Worm (Caenorhabditis elegans): ENCODE measurements around the gene cki-2.

Gene cki-2

ce11 chrII:7810162-7810868, 6.0 kb upstream of the cki-2 start (continued):
- TF ChIP-seq lin-29 (GFP tag; IDR thresholded peaks at IDR 0.05) (no peak), nhr-102 (tag; optimal IDR thresholded peaks at IDR 0.05) (no peak), madf-5 (GFP tag; IDR thresholded peaks at IDR 0.05) (no peak), nhr-6 (tag; optimal IDR thresholded peaks at IDR 0.05) (peak; percentile 70), spr-3 (GFP tag; optimal IDR thresholded peaks at IDR 0.05) (no peak), ceh-32 (tag; optimal IDR thresholded peaks at IDR 0.05; ENCODE audit: poor library complexity) (no peak), lin-39 (tag; optimal IDR thresholded peaks at IDR 0.05) (no peak), snpc-1.2 (GFP tag; IDR thresholded peaks at IDR 0.05) (no peak), snpc-4 (tag; optimal IDR thresholded peaks at IDR 0.05) (no peak), skn-1 (tag; optimal IDR thresholded peaks at IDR 0.05) (no peak), fos-1 (tag; optimal IDR thresholded peaks at IDR 0.05) (no peak), madf-9 (GFP tag; conservative IDR thresholded peaks at IDR 0.05) (no peak), zfp-2 (tag; optimal IDR thresholded peaks at IDR 0.05) (no peak), nhr-111 (GFP tag; optimal IDR thresholded peaks at IDR 0.05) (no peak), Y75B8A.6 (GFP tag; IDR thresholded peaks at IDR 0.05) (no peak), ZK546.5 (tag; optimal IDR thresholded peaks at IDR 0.05) (no peak), ceh-82 (tag; optimal IDR thresholded peaks at IDR 0.05) (no peak), zip-11 (GFP tag; IDR thresholded peaks at IDR 0.05) (no peak), dmd-8 (GFP tag; IDR thresholded peaks at IDR 0.05) (no peak), daf-8 (GFP tag; IDR thresholded peaks at IDR 0.05) (no peak), lin-38 (GFP tag; IDR thresholded peaks at IDR 0.05) (no peak), aha-1 (tag) (peak; percentile 8), ceh-20 (GFP tag; IDR thresholded peaks at IDR 0.05) (no peak), lsy-2 (tag; optimal IDR thresholded peaks at IDR 0.05) (peak in 1 of 2 experiments; percentile 45), hlh-30 (tag; optimal IDR thresholded peaks at IDR 0.05; ENCODE audit: insufficient read depth) (no peak), rbr-2 (tag; optimal IDR thresholded peaks at IDR 0.05) (no peak), duxl-1 (tag; optimal IDR thresholded peaks at IDR 0.05; ENCODE audit: poor library complexity) (peak; percentile 29), nhr-77 (tag; optimal IDR thresholded peaks at IDR 0.05) (no peak), F44E2.7 (GFP tag; IDR thresholded peaks at IDR 0.05) (no peak), ceh-44 (GFP tag; IDR thresholded peaks at IDR 0.05) (no peak), daf-12 (tag; optimal IDR thresholded peaks at IDR 0.05) (no peak), F49E8.2 (tag; optimal IDR thresholded peaks at IDR 0.05; ENCODE audit: borderline replicate concordance) (no peak), F10B5.3 (tag; optimal IDR thresholded peaks at IDR 0.05) (no peak), T20F7.1 (GFP tag; optimal IDR thresholded peaks at IDR 0.05) (no peak), saeg-2 (GFP tag; IDR thresholded peaks at IDR 0.05) (no peak), gei-8 (GFP tag; optimal IDR thresholded peaks at IDR 0.05) (no peak), unc-39 (tag; optimal IDR thresholded peaks at IDR 0.05) (no peak), ama-1 (optimal IDR thresholded peaks at IDR 0.05) (no peak), D1046.2 (GFP tag; IDR thresholded peaks at IDR 0.05) (no peak), dmd-6 (GFP tag; IDR thresholded peaks at IDR 0.05) (no peak), zip-2 (tag; optimal IDR thresholded peaks at IDR 0.05) (no peak), lin-15B (tag; optimal IDR thresholded peaks at IDR 0.05) (no peak), set-16 (GFP tag; IDR thresholded peaks at IDR 0.05) (no peak), nhr-41 (GFP tag; IDR thresholded peaks at IDR 0.05) (no peak), mes-2 (tag; optimal IDR thresholded peaks at IDR 0.05; ENCODE audit: poor library complexity, severe bottlenecking) (peak; percentile 20), nhr-10 (tag; optimal IDR thresholded peaks at IDR 0.05) (no peak)
